Worm (Caenorhabditis elegans) whole organism, L3 larva: Measurements from ENCODE around the gene F12A10.1.
"Not testable (repeated sequence)": the region's sequence is repeated elsewhere in the genome, so short reads cannot be mapped to it uniquely, and the experiment has no call there.

Experiments
- R02D3.7 ChIP-seq: fragments of 150-350 bp; optimal IDR thresholded peaks from 2 replicates; lab custom pipeline; 2014; ENCODE audit warnings: missing biosample characterization, missing genetic modification characterization
- ZK546.5 ChIP-seq: sonication (generic microtip); optimal IDR thresholded peaks from 2 replicates; lab custom pipeline; 2017; ENCODE audit warnings: missing biosample characterization, missing genetic modification characterization
- ama-1 ChIP-seq: fragments of 150-350 bp; optimal IDR thresholded peaks from 2 replicates; lab custom pipeline; 2018
- ceh-82 ChIP-seq: fragments of 150-350 bp; optimal IDR thresholded peaks from 2 replicates; lab custom pipeline; 2014; ENCODE audit warnings: missing biosample characterization, missing genetic modification characterization
- daf-12 ChIP-seq: fragments of 150-350 bp; optimal IDR thresholded peaks from 2 replicates; lab custom pipeline; 2014; ENCODE audit warnings: missing biosample characterization, missing genetic modification reagents, missing genetic modification characterization
- egl-27 ChIP-seq: sonication (generic microtip); optimal IDR thresholded peaks from 4 replicates; lab custom pipeline; 2017; ENCODE audit warnings: missing biosample characterization, missing genetic modification reagents, missing genetic modification characterization
- egl-5 ChIP-seq: fragments of 150-350 bp; optimal IDR thresholded peaks from 2 replicates; lab custom pipeline; 2017; ENCODE audit warnings: missing biosample characterization, missing genetic modification reagents, missing genetic modification characterization, inconsistent platforms
- eor-1 ChIP-seq, 2 experiments: fragments of 150-350 bp; optimal IDR thresholded peaks; 2 replicates each; lab custom pipeline; 2014 to 2018; ENCODE audit warnings: missing biosample characterization in 2 of 2, missing genetic modification characterization in 2 of 2
- fkh-2 ChIP-seq: fragments of 150-350 bp; optimal IDR thresholded peaks from 2 replicates; lab custom pipeline; 2014; ENCODE audit warnings: missing biosample characterization, missing genetic modification reagents, missing genetic modification characterization
- fos-1 ChIP-seq: fragments of 150-350 bp; optimal IDR thresholded peaks from 2 replicates; lab custom pipeline; 2014; ENCODE audit warnings: missing biosample characterization, missing genetic modification characterization
- hmg-11 ChIP-seq: sonication (generic microtip); optimal IDR thresholded peaks from 2 replicates; lab custom pipeline; 2016; ENCODE audit warnings: missing genetic modification characterization, missing compliant biosample characterization
- jun-1 ChIP-seq: fragments of 150-350 bp; optimal IDR thresholded peaks from 2 replicates; lab custom pipeline; 2014; ENCODE audit warnings: missing biosample characterization, missing genetic modification reagents, missing genetic modification characterization
- lin-15B ChIP-seq: fragments of 150-350 bp; optimal IDR thresholded peaks from 2 replicates; lab custom pipeline; 2014; ENCODE audit warnings: missing biosample characterization, missing genetic modification characterization
- lin-39 ChIP-seq: fragments of 150-350 bp; optimal IDR thresholded peaks from 2 replicates; lab custom pipeline; 2018; ENCODE audit warnings: missing biosample characterization, missing genetic modification reagents, missing genetic modification characterization
- lsy-12 ChIP-seq: sonication (generic microtip); optimal IDR thresholded peaks from 2 replicates; lab custom pipeline; 2016; ENCODE audit warnings: mild to moderate bottlenecking, missing genetic modification characterization, missing compliant biosample characterization
- mdl-1 ChIP-seq: fragments of 150-350 bp; optimal IDR thresholded peaks from 2 replicates; lab custom pipeline; 2014; ENCODE audit warnings: missing biosample characterization, missing genetic modification characterization
- mml-1 ChIP-seq: fragments of 150-350 bp; sonication (generic microtip); optimal IDR thresholded peaks from 3 replicates; lab custom pipeline; 2014; ENCODE audit warnings: missing biosample characterization, missing genetic modification characterization
- nfya-1 ChIP-seq: sonication (generic microtip); optimal IDR thresholded peaks from 2 replicates; lab custom pipeline; 2017; ENCODE audit warnings: missing genetic modification characterization, mild to moderate bottlenecking, missing compliant biosample characterization, antibody characterized with exemption, moderate library complexity; ENCODE audit not compliant: insufficient read depth
- nhr-11 ChIP-seq: fragments of 150-350 bp; optimal IDR thresholded peaks from 2 replicates; lab custom pipeline; 2014; ENCODE audit warnings: missing biosample characterization, missing genetic modification characterization
- nhr-12 ChIP-seq: fragments of 150-350 bp; optimal IDR thresholded peaks from 2 replicates; lab custom pipeline; 2014; ENCODE audit warnings: missing biosample characterization, missing genetic modification characterization
- nhr-23 ChIP-seq: fragments of 150-350 bp; optimal IDR thresholded peaks from 2 replicates; lab custom pipeline; 2014; ENCODE audit warnings: missing biosample characterization, missing genetic modification reagents, missing genetic modification characterization
- nhr-25 ChIP-seq: sonication (generic microtip); optimal IDR thresholded peaks from 2 replicates; lab custom pipeline; 2017; ENCODE audit warnings: missing biosample characterization, missing genetic modification characterization
- nhr-28 ChIP-seq: fragments of 150-350 bp; optimal IDR thresholded peaks from 2 replicates; lab custom pipeline; 2014; ENCODE audit warnings: missing biosample characterization, missing genetic modification characterization
- nhr-76 ChIP-seq: fragments of 150-350 bp; sonication (generic microtip); optimal IDR thresholded peaks from 5 replicates; lab custom pipeline; 2014; ENCODE audit warnings: missing biosample characterization, missing genetic modification characterization
- nhr-77 ChIP-seq: fragments of 150-350 bp; optimal IDR thresholded peaks from 2 replicates; lab custom pipeline; 2014; ENCODE audit warnings: missing biosample characterization, missing genetic modification characterization
- pqm-1 ChIP-seq: fragments of 150-350 bp; optimal IDR thresholded peaks from 2 replicates; lab custom pipeline; 2017; ENCODE audit warnings: missing biosample characterization, missing genetic modification characterization, inconsistent platforms
- sea-2 ChIP-seq: fragments of 150-350 bp; sonication (generic microtip); optimal IDR thresholded peaks from 4 replicates; lab custom pipeline; 2014; ENCODE audit warnings: missing biosample characterization, missing genetic modification reagents, missing genetic modification characterization
- skn-1 ChIP-seq: fragments of 150-350 bp; optimal IDR thresholded peaks from 2 replicates; lab custom pipeline; 2014; ENCODE audit warnings: missing biosample characterization, missing genetic modification characterization
- snpc-4 ChIP-seq: fragments of 150-350 bp; optimal IDR thresholded peaks from 2 replicates; lab custom pipeline; 2014; ENCODE audit warnings: missing biosample characterization, missing genetic modification characterization
- unc-39 ChIP-seq: sonication (generic microtip); optimal IDR thresholded peaks from 4 replicates; lab custom pipeline; 2017; ENCODE audit warnings: missing biosample characterization, missing genetic modification characterization
- unc-62 ChIP-seq: fragments of 150-350 bp; sonication (generic microtip); optimal IDR thresholded peaks from 4 replicates; lab custom pipeline; 2014; ENCODE audit warnings: missing biosample characterization, missing genetic modification reagents, missing genetic modification characterization
- zag-1 ChIP-seq: fragments of 150-350 bp; optimal IDR thresholded peaks from 2 replicates; lab custom pipeline; 2014; ENCODE audit warnings: missing biosample characterization, missing genetic modification characterization
- ztf-11 ChIP-seq: fragments of 150-350 bp; optimal IDR thresholded peaks from 2 replicates; lab custom pipeline; 2014; ENCODE audit warnings: missing biosample characterization, missing genetic modification characterization
- ztf-4 ChIP-seq: fragments of 150-350 bp; optimal IDR thresholded peaks from 2 replicates; lab custom pipeline; 2014; ENCODE audit warnings: missing biosample characterization, missing genetic modification characterization

Gene F12A10.1

DNA sequence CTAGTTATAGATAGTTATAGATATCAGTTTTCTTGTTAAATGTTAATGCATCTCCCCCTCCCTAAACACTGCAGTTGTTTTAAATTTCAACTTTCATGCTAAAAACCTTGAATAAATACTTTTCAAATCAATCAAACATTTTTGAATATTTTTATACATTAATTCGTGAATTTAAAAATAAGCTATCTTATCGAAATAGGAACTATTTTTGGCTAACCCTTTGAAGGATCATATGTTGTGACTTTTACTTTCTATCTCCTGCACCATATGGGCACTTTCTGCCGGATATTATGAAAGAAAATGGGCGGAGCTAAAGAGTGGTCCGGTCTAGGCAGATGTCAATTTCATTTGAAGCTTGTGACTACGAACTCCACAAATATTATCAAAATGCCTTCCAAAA lies 26.3 kb downstream of the F12A10.1 start, which contains the start of gene ZK177.11:
Gene ZK177.11, plus strand, starts transcription at position 301 of the 400 bp plus-strand sequence.
- TF ChIP-seq unc-39 (no peak), ZK546.5 (tag; lab: Kevin White, UChicago) (no peak)

DNA sequence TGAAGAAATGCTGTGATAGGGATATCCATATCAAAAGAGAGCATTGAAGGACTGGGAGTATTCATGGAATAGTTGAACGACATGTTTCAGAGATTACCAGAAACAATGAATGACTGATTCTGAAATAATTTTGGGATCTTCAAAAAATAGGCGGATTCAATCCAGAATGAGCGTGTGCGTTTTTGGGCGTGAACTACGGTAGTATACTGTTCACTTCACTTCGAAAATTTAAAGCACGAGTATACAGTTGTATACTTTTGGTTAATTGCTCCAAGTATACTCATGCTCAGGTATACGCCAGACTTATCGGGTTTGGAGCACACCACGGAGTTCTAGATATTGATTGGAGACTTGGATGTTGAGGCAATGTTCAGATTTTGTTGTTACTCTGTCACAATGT lies 29.0 kb downstream of the F12A10.1 start, which contains the start of gene tbx-35:
Gene tbx-35, minus strand, starts transcription at position 101 of the 400 bp plus-strand sequence.
- TF ChIP-seq eor-1 (tag; optimal IDR thresholded peaks at IDR 0.05; lab: Kevin White, UChicago): no peak
- TF ChIP-seq skn-1 (tag; lab: Kevin White, UChicago): no peak
- TF ChIP-seq nhr-76: no peak
- TF ChIP-seq unc-62: no peak
- no peak for TF ChIP-seq lin-39 (tag; lab: Kevin White, UChicago)
- TF ChIP-seq nhr-11 (tag; lab: Kevin White, UChicago): no peak
- TF ChIP-seq nhr-77 (tag; lab: Kevin White, UChicago): no peak
- TF ChIP-seq ztf-4: no peak
- no peak for TF ChIP-seq egl-27
- TF ChIP-seq nhr-23: no peak
- TF ChIP-seq nhr-28 (tag; lab: Kevin White, UChicago): no peak
- TF ChIP-seq sea-2 (GFP tag; lab: Kevin White, UChicago): no peak
- no peak for TF ChIP-seq zag-1
- TF ChIP-seq snpc-4 (tag; lab: Kevin White, UChicago): no peak

DNA sequence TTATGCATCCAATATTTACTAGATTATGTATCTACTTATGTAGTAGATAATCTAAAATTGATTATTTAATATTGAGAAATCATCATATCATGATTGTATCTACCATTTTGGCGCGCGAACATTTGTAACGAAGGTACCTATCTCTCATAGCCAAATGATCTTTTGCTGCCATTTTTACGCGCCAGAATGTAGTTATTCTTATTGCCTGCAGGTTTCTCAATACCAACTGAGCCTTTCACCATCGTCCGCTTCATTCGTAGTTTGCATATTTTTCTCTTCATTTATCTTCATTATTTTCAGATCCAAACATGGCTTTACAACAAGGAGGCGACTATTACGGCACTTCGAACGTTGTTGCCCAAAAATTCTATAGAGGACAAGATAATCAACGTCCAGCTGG lies 31.5 kb downstream of the F12A10.1 start, which contains the start of gene ZK177.1:
Gene ZK177.1, plus strand, starts transcription at position 301 of the 400 bp plus-strand sequence.
- TF ChIP-seq ZK546.5 (tag; lab: Kevin White, UChicago): no peak
- TF ChIP-seq egl-27: no peak
- no peak for TF ChIP-seq hmg-11 (tag; lab: Kevin White, UChicago)
- no peak for TF ChIP-seq lsy-12 (tag; lab: Kevin White, UChicago)
- TF ChIP-seq, all 47 proteins: peak for 0

- TF ChIP-seq nhr-11 (tag; lab: Kevin White, UChicago) (no peak), lsy-12 (tag; lab: Kevin White, UChicago) (no peak), R02D3.7 (no peak), jun-1 (tag; lab: Kevin White, UChicago) (no peak), ztf-11 (tag; lab: Kevin White, UChicago) (no peak), lin-15B (tag; lab: Kevin White, UChicago) (no peak), mdl-1 (tag; lab: Kevin White, UChicago) (no peak), fos-1 (tag; lab: Kevin White, UChicago) (no peak), egl-5 (no peak)
Measured at ce11 chrII:5531855-5532328, 35.6 kb downstream of the F12A10.1 start, which contains the start of gene C17C3.9. C17C3.9 (minus strand) TSS chrII:5532278.

ce11 chrII:5533642-5534041 lies 37.3 kb downstream of the F12A10.1 start, which contains the start of gene hlh-26:
hlh-26 (minus strand) TSS chrII:5533742.
- TF ChIP-seq lin-15B (tag; lab: Kevin White, UChicago): no peak
- TF ChIP-seq hmg-11 (tag; lab: Kevin White, UChicago): no peak
- TF ChIP-seq nfya-1: no peak
- no peak for TF ChIP-seq ZK546.5 (tag; lab: Kevin White, UChicago)
- no peak for TF ChIP-seq eor-1 (tag; optimal IDR thresholded peaks at IDR 0.05; lab: Kevin White, UChicago)
- TF ChIP-seq nhr-23: no peak
- TF ChIP-seq nhr-76: no peak
- no peak for TF ChIP-seq ceh-82
- TF ChIP-seq nhr-28 (tag; lab: Kevin White, UChicago): no peak
- TF ChIP-seq sea-2 (GFP tag; lab: Kevin White, UChicago): no peak
- no peak for TF ChIP-seq daf-12 (tag; lab: Kevin White, UChicago)
- TF ChIP-seq mml-1 (tag; lab: Kevin White, UChicago): no peak
- TF ChIP-seq egl-27: no peak
- TF ChIP-seq ama-1 (lab: Kevin White, UChicago): no peak
- TF ChIP-seq nhr-77 (tag; lab: Kevin White, UChicago): no peak
- TF ChIP-seq nhr-12 (tag; lab: Kevin White, UChicago): no peak
- no peak for TF ChIP-seq lin-39 (tag; lab: Kevin White, UChicago)
- TF ChIP-seq pqm-1 (tag; lab: Kevin White, UChicago): no peak
- no peak for TF ChIP-seq nhr-25 (tag; lab: Kevin White, UChicago)

DNA sequence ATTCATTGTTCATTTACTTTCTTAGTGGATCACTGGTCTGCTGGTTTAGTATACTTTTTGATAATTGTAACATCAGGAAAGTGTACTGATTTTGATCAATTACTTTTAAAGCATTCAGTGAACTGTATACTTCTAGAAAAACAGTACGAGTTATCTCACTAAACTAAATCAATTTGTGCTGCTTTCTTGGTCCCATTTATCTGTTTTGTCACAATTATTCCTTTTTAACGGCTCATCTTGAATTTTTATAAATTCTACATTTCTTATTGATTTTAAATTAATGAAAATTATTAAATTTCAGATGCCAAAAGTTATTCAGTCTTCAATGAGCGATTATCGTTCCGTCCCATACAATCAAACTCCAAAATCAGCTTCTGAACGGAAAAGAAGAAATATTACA lies 38.6 kb downstream of the F12A10.1 start, which contains the start of gene hlh-25:
Gene hlh-25, plus strand, starts transcription at position 301 of the 400 bp plus-strand sequence.
- not testable (repeated sequence) for TF ChIP-seq ztf-11 (tag; lab: Kevin White, UChicago); fkh-2; nhr-11 (tag; lab: Kevin White, UChicago)
